Fruit fly (Drosophila melanogaster) whole organism, prepupa: Measurements from ENCODE around the gene PH4alphaNE2.

Source experiments
- Blimp-1 ChIP-seq: fragments of 200-800 bp; sonication (Bioruptor generic); optimal IDR thresholded peaks from 3 replicates; lab custom pipeline; 2017; ENCODE audit warnings: missing biosample characterization, missing genetic modification characterization, mild to moderate bottlenecking, moderate library complexity, missing genetic modification reagents
- CG10631 ChIP-seq: fragments of 200-800 bp; sonication (Bioruptor generic); optimal IDR thresholded peaks from 2 replicates; lab custom pipeline; 2016; ENCODE audit warnings: missing biosample characterization, missing genetic modification characterization
- CG10669 ChIP-seq: fragments of 200-800 bp; sonication (Bioruptor generic); optimal IDR thresholded peaks from 3 replicates; lab custom pipeline; 2018; ENCODE audit warnings: missing biosample characterization, mild to moderate bottlenecking, missing genetic modification characterization, moderate library complexity
- CG15336 ChIP-seq: fragments of 200-800 bp; sonication (Bioruptor generic); IDR thresholded peaks from 2 replicates; pipeline ENCODE4 v1.3.6; 2022; ENCODE audit warnings: missing biosample characterization, missing genetic modification characterization
- CG16779 ChIP-seq: fragments of 200-800 bp; sonication (Bioruptor generic); optimal IDR thresholded peaks from 3 replicates; lab custom pipeline; 2017; ENCODE audit warnings: missing biosample characterization, mild to moderate bottlenecking, missing genetic modification characterization
- CG3032 ChIP-seq: fragments of 200-800 bp; optimal IDR thresholded peaks from 2 replicates; lab custom pipeline; 2019; ENCODE audit warnings: missing biosample characterization, mild to moderate bottlenecking, missing genetic modification characterization, moderate library complexity
- CG34406 ChIP-seq: fragments of 200-800 bp; sonication (Bioruptor generic); optimal IDR thresholded peaks from 3 replicates; lab custom pipeline; 2016; ENCODE audit warnings: missing biosample characterization, missing genetic modification characterization
- CG3919 ChIP-seq: fragments of 200-800 bp; sonication (Bioruptor generic); optimal IDR thresholded peaks from 3 replicates; lab custom pipeline; 2016; ENCODE audit warnings: missing biosample characterization, missing genetic modification characterization
- CG6276 ChIP-seq: fragments of 200-800 bp; sonication (Bioruptor generic); optimal IDR thresholded peaks from 2 replicates; lab custom pipeline; 2017; ENCODE audit warnings: missing biosample characterization, mild to moderate bottlenecking, missing genetic modification characterization
- CG6792 ChIP-seq: fragments of 200-800 bp; sonication (Bioruptor generic); optimal IDR thresholded peaks from 3 replicates; lab custom pipeline; 2016; ENCODE audit warnings: missing biosample characterization, missing genetic modification characterization
- CG6854 ChIP-seq: fragments of 200-800 bp; sonication (Bioruptor generic); optimal IDR thresholded peaks from 2 replicates; lab custom pipeline; 2017; ENCODE audit warnings: missing biosample characterization, mild to moderate bottlenecking, missing genetic modification characterization
- CG8119 ChIP-seq: fragments of 200-800 bp; sonication (Bioruptor generic); IDR thresholded peaks from 3 replicates; pipeline ENCODE4 v1.3.6; 2022; ENCODE audit warnings: missing biosample characterization, missing genetic modification characterization
- CG8632 ChIP-seq: fragments of 200-800 bp; sonication (Bioruptor generic); optimal IDR thresholded peaks from 3 replicates; lab custom pipeline; 2016; ENCODE audit warnings: missing biosample characterization, missing genetic modification characterization
- CG9139 ChIP-seq: fragments of 200-800 bp; sonication (Bioruptor generic); optimal IDR thresholded peaks from 3 replicates; lab custom pipeline; 2017; ENCODE audit warnings: missing biosample characterization, mild to moderate bottlenecking, missing genetic modification characterization
- Eip75B ChIP-seq: fragments of 200-800 bp; sonication (Bioruptor generic); optimal IDR thresholded peaks from 3 replicates; lab custom pipeline; 2016; ENCODE audit warnings: missing biosample characterization, missing genetic modification characterization
- Eip78C ChIP-seq: fragments of 200-800 bp; sonication (Bioruptor generic); peaks from one replicate; lab custom pipeline; 2016; ENCODE audit warnings: missing biosample characterization, missing genetic modification characterization
- Eip93F ChIP-seq: fragments of 200-800 bp; sonication (Bioruptor generic); optimal IDR thresholded peaks from 2 replicates; lab custom pipeline; 2016; ENCODE audit warnings: missing biosample characterization, mild to moderate bottlenecking, missing genetic modification characterization
- Ets96B ChIP-seq: fragments of 200-800 bp; optimal IDR thresholded peaks from 2 replicates; lab custom pipeline; 2019; ENCODE audit warnings: missing biosample characterization, mild to moderate bottlenecking, missing genetic modification characterization, moderate library complexity
- Gug ChIP-seq: fragments of 200-800 bp; sonication (Bioruptor generic); IDR thresholded peaks from 2 replicates; pipeline ENCODE4 v1.3.6; 2022; ENCODE audit warnings: missing biosample characterization, missing genetic modification characterization
- Hr4 ChIP-seq: fragments of 200-800 bp; sonication (Bioruptor generic); optimal IDR thresholded peaks from 3 replicates; lab custom pipeline; 2016; ENCODE audit warnings: missing biosample characterization, missing genetic modification characterization
- OdsH ChIP-seq: fragments of 200-800 bp; sonication (Bioruptor generic); optimal IDR thresholded peaks from 3 replicates; lab custom pipeline; 2016; ENCODE audit warnings: missing biosample characterization, missing genetic modification characterization
- Sox15 ChIP-seq: fragments of 200-800 bp; sonication (Bioruptor generic); optimal IDR thresholded peaks from 3 replicates; lab custom pipeline; 2016; ENCODE audit warnings: missing biosample characterization, missing genetic modification characterization
- dsx ChIP-seq: fragments of 200-800 bp; optimal IDR thresholded peaks from 3 replicates; lab custom pipeline; 2019; ENCODE audit warnings: missing biosample characterization, mild to moderate bottlenecking, missing genetic modification characterization, moderate library complexity; ENCODE audit not compliant: poor library complexity, severe bottlenecking
- esn ChIP-seq: fragments of 200-800 bp; sonication (Bioruptor generic); optimal IDR thresholded peaks from 2 replicates; lab custom pipeline; 2016; ENCODE audit warnings: missing biosample characterization, mild to moderate bottlenecking, missing genetic modification characterization, moderate library complexity
- fd59A ChIP-seq: fragments of 200-800 bp; sonication (Bioruptor generic); optimal IDR thresholded peaks from 2 replicates; lab custom pipeline; 2017; ENCODE audit warnings: missing biosample characterization, mild to moderate bottlenecking, missing genetic modification characterization, missing genetic modification reagents
- fd85E ChIP-seq: fragments of 200-800 bp; sonication (Bioruptor generic); optimal IDR thresholded peaks from 3 replicates; lab custom pipeline; 2016; ENCODE audit warnings: missing biosample characterization, missing genetic modification characterization
- fkh ChIP-seq: fragments of 200-800 bp; sonication (Bioruptor generic); optimal IDR thresholded peaks from 3 replicates; lab custom pipeline; 2017; ENCODE audit warnings: missing biosample characterization, mild to moderate bottlenecking, missing genetic modification characterization, moderate library complexity
- pdm3 ChIP-seq: fragments of 200-800 bp; sonication (Bioruptor generic); optimal IDR thresholded peaks from 3 replicates; lab custom pipeline; 2016; ENCODE audit warnings: missing biosample characterization, missing genetic modification characterization
- salr ChIP-seq, 2 experiments: fragments of 200-800 bp; sonication (Bioruptor generic); optimal IDR thresholded peaks; 3 replicates each; lab custom pipeline; 2016 to 2018; ENCODE audit warnings: missing biosample characterization in 2 of 2, missing genetic modification characterization in 2 of 2, mild to moderate bottlenecking in 1 of 2
- spab ChIP-seq: fragments of 200-800 bp; sonication (Bioruptor generic); optimal IDR thresholded peaks from 2 replicates; lab custom pipeline; 2017; ENCODE audit warnings: missing biosample characterization, mild to moderate bottlenecking, missing genetic modification characterization, missing genetic modification reagents
- svp ChIP-seq: fragments of 200-800 bp; sonication (Bioruptor generic); peaks from one replicate; lab custom pipeline; 2016; ENCODE audit warnings: missing biosample characterization, missing genetic modification characterization

PH4alphaNE2 gene

DNA sequence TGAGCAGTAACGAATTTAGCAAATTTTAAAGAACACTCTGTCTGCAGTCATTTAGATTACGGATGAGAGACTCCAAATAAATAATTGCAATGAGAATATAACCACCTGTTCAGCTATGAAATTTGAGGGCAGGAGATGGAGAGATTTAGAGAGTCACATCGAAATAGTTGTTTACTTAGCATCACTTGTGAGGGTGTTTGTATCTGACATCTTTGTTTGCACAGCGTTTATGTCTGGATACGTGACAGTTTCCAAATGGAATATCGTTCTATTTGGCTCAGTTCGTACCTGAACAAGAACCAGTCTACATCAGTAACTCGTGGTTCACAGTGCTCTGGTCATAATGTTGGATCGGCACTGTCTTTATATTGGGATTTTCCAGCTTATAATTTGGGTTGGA is 22.2 kb downstream of the PH4alphaNE2 start, which contains the start of gene PH4alphaSG2:
Gene PH4alphaSG2 (plus strand): TSS at position 278 of the 400 bp plus-strand sequence.
- peak; percentile 43 for TF ChIP-seq fkh
- no peak for TF ChIP-seq fd85E (GFP tag; lab: Kevin White, UChicago)
- TF ChIP-seq CG34406 (GFP tag; lab: Kevin White, UChicago), result no peak
- no peak for TF ChIP-seq svp (GFP tag; lab: Kevin White, UChicago)
- no peak for TF ChIP-seq Eip93F (GFP tag; lab: Kevin White, UChicago)
- TF ChIP-seq, all 60 proteins: peak for 1

DNA sequence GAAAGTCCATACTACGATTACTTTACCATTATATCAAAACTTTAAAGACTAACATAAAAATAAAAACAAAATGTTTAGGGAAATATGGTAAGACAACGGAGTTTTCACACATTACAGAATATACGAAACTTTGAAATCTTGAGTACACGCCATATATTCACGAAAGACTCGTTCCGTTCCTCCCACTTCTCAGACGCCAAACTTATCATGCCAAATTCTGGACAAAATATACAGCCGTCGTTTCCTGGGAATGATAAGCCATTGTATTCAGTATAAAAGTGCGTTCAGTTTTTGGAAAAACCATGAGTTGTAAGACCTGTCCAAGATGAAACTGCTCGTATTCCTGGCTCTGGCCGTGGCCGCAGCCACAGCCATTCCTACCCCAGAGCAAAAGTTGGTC is 23.4 kb downstream of the PH4alphaNE2 start, which contains the start of gene Jon99Fi:
Gene Jon99Fi (plus strand): TSS at position 301 of the 400 bp plus-strand sequence.
- TF ChIP-seq Ets96B, result no peak
- TF ChIP-seq CG6276 (GFP tag; lab: Kevin White, UChicago), result no peak
- TF ChIP-seq fkh, result no peak
- no peak for TF ChIP-seq CG8632
- no peak for TF ChIP-seq CG8119 (GFP tag; lab: Robert Waterston, UW)
- TF ChIP-seq Gug (GFP tag; lab: Robert Waterston, UW), result no peak
- TF ChIP-seq CG9139, result no peak
- no peak for TF ChIP-seq svp (GFP tag; lab: Kevin White, UChicago)

DNA sequence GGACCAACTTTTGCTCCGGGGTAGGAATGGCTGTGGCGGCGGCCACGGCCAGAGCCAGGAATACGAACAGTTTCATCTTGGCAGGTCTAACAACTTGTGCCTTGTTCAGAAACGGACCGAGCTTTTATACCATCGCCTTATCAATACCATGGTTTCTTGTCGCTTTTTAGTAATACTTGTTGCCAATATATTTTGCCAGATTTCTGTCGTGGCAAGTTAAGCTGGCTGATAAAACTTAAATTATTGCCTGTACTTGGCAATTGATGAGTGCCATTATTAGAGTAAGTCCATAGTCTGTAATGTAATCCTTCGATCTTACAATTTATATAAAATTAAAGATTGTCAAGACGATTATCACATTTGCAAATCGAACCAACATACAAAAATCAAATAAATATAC is 24.2 kb downstream of the PH4alphaNE2 start, which contains the start of gene Jon99Fii:
Gene Jon99Fii (minus strand): TSS at position 101 of the 400 bp plus-strand sequence.
- TF ChIP-seq CG3032, result no peak
- no peak for TF ChIP-seq pdm3 (GFP tag; lab: Kevin White, UChicago)
- no peak for TF ChIP-seq CG3919 (GFP tag; lab: Kevin White, UChicago)
- TF ChIP-seq CG34406 (GFP tag; lab: Kevin White, UChicago), result no peak
- TF ChIP-seq CG6854, result no peak
- TF ChIP-seq fd59A, result no peak
- TF ChIP-seq dsx (GFP tag; lab: Kevin White, UChicago), result no peak
- TF ChIP-seq CG15336 (GFP tag; lab: Robert Waterston, UW), result no peak
- no peak for TF ChIP-seq CG10669
- no peak for TF ChIP-seq CG16779 (tag; lab: Kevin White, UChicago)

DNA sequence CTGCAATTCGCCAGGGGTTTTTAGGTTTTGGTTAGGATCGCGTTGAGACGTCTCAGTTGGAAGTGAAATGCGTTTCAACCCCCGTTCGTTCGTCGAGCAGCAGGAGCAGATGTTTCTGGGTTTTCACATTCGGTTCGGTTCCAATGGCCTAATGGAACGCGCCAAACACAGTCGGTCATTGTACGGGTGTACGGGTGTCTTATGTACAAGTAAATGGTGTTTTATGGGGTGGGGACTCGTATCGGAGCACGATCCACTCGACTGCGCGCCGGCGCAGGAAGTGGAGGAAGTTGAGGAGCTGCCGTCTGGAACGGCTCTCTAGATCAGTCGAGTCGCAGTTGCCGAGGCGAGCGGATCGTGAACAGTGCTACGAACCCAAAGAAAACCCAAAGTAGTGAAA is 35.6 kb downstream of the PH4alphaNE2 start, which contains the start of gene spdo:
Gene spdo (plus strand): TSS at position 318 of the 400 bp plus-strand sequence.
- no peak for TF ChIP-seq CG10631
- no peak for TF ChIP-seq Eip75B (GFP tag; lab: Kevin White, UChicago)
- no peak for TF ChIP-seq fd85E (GFP tag; lab: Kevin White, UChicago)
- no peak for TF ChIP-seq Gug (GFP tag; lab: Robert Waterston, UW)
- TF ChIP-seq Blimp-1, result no peak
- no peak for TF ChIP-seq Sox15 (GFP tag; lab: Kevin White, UChicago)
- TF ChIP-seq CG3919 (GFP tag; lab: Kevin White, UChicago), result no peak
- no peak for TF ChIP-seq OdsH (GFP tag; lab: Kevin White, UChicago)
- no peak for TF ChIP-seq CG6792 (GFP tag; lab: Kevin White, UChicago)
- no peak for TF ChIP-seq CG8119 (GFP tag; lab: Robert Waterston, UW)
- TF ChIP-seq CG6854, result no peak
- no peak for TF ChIP-seq salr (GFP tag; optimal IDR thresholded peaks at IDR 0.05; lab: Kevin White, UChicago)
- no peak for TF ChIP-seq Hr4
- TF ChIP-seq spab (GFP tag; lab: Kevin White, UChicago), result no peak
- TF ChIP-seq CG6276 (GFP tag; lab: Kevin White, UChicago), result no peak

DNA sequence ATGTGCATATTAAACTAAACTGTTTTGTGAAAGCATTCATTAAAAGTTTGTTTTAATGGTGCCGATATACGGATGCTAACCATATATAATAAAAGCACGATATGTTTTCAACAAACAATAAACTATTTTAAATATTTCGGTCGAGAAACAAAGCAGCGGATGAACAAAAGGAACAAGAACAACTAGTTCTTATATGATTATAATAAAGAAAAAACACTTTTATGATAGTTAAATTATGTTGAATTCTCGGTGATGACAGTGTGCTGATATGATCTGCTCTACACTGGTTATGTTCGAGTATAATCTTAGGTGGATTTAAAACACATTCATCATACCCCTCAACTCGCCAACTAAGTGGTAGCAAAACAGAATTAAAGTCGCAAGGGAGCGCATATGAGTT is 36.1 kb downstream of the PH4alphaNE2 start:
- TF ChIP-seq Eip75B (GFP tag; lab: Kevin White, UChicago), result no peak
- TF ChIP-seq Eip78C (GFP tag; lab: Kevin White, UChicago), result peak; percentile 50
- TF ChIP-seq svp (GFP tag; lab: Kevin White, UChicago), result no peak
- peak; percentile 18 for TF ChIP-seq esn
